Fruit fly (Drosophila melanogaster): ENCODE data around the gene CG46467.

dm6 chr3R:9937176-9937575 lies 62.7 kb downstream of the CG46467 start:
- TF ChIP-seq psq (optimal IDR thresholded peaks at IDR 0.05) (no peak), Dll (optimal IDR thresholded peaks at IDR 0.05) (no peak), pan (optimal IDR thresholded peaks at IDR 0.05) (no peak), usp (GFP tag; optimal IDR thresholded peaks at IDR 0.05) (no peak), EcR (GFP tag; optimal IDR thresholded peaks at IDR 0.05) (no peak)
